Fruit fly (Drosophila melanogaster): ENCODE measurements around the gene CG3625.

The CG3625 gene

DNA sequence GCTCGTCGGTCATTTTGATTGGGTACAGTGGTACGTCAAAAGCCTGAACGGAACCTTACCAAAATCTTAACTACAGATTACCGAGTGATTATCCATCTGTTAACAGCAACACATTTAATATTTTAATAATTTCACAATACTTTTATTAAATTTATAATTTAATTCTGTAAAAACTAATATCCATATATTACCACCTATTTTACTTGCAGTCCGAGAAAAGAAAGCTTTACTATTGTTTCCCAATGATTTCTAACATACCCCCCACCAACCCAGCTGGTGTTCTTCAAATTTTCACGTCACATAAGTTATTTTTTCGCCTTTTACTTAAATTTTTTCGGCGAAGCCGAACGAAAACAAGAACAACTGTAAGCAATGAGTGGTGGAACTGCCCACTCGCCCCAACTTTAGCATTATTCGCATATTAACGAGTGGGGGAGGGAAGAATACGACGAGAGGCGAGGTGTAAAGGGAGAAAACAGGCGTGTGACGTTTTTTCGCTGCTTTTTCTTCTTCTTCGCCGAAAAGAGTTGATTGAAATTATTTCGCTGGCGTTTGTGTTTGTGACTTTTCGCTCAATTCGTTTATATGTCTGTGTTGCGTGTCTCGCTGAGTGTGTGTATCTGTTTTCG is 43.6 kb downstream of the CG3625 start:
- no peak for TF ChIP-seq Hr78 (GFP tag; optimal IDR thresholded peaks at IDR 0.05)
- TF ChIP-seq CG9705 (GFP tag; optimal IDR thresholded peaks at IDR 0.05) = peak; percentile 29
- no peak for TF ChIP-seq GATAd (GFP tag; optimal IDR thresholded peaks at IDR 0.05)
- peak; percentile 76 for TF ChIP-seq psq (GFP tag; optimal IDR thresholded peaks at IDR 0.05)
- TF ChIP-seq CrebA (GFP tag; optimal IDR thresholded peaks at IDR 0.05; ENCODE audit: borderline replicate concordance) = no peak
- no peak for TF ChIP-seq jim (GFP tag; optimal IDR thresholded peaks at IDR 0.05)
- TF ChIP-seq Dif (GFP tag; optimal IDR thresholded peaks at IDR 0.05; ENCODE audit: partially characterized antibody) = peak; percentile 48
- TF ChIP-seq rgr (GFP tag; optimal IDR thresholded peaks at IDR 0.05) = peak; percentile 70
- no peak for TF ChIP-seq Mio (GFP tag; optimal IDR thresholded peaks at IDR 0.05)
- no peak for TF ChIP-seq Myc (optimal IDR thresholded peaks at IDR 0.05)
- peak; percentile 83 for TF ChIP-seq OdsH (GFP tag; optimal IDR thresholded peaks at IDR 0.05)
- no peak for TF ChIP-seq Vsx2 (GFP tag; optimal IDR thresholded peaks at IDR 0.05; ENCODE audit: partially characterized antibody)
- TF ChIP-seq brk (GFP tag; optimal IDR thresholded peaks at IDR 0.05) = no peak
- peak in 1 of 2 experiments; percentile 86 for TF ChIP-seq foxo (GFP tag; optimal IDR thresholded peaks at IDR 0.05)
- peak; percentile 87 for TF ChIP-seq HLH106 (tag; optimal IDR thresholded peaks at IDR 0.05)
- TF ChIP-seq sage (GFP tag; optimal IDR thresholded peaks at IDR 0.05) = peak; percentile 29
- no peak for TF ChIP-seq dsf (GFP tag; optimal IDR thresholded peaks at IDR 0.05; ENCODE audit: borderline replicate concordance)
- no peak for TF ChIP-seq woc (GFP tag; optimal IDR thresholded peaks at IDR 0.05)
- TF ChIP-seq br (GFP tag; optimal IDR thresholded peaks at IDR 0.05) = peak; percentile 52
- TF ChIP-seq dmrt93B (GFP tag; optimal IDR thresholded peaks at IDR 0.05) = peak; percentile 76
- TF ChIP-seq Rel (GFP tag; optimal IDR thresholded peaks at IDR 0.05) = no peak
- TF ChIP-seq Rel (tag; optimal IDR thresholded peaks at IDR 0.05) = peak; percentile 27
- peak; percentile 56 for TF ChIP-seq ey (GFP tag; optimal IDR thresholded peaks at IDR 0.05)
- TF ChIP-seq Sp1 (GFP tag; optimal IDR thresholded peaks at IDR 0.05) = peak; percentile 82
- no peak for TF ChIP-seq pan (optimal IDR thresholded peaks at IDR 0.05)
- no peak for TF ChIP-seq tai (GFP tag; optimal IDR thresholded peaks at IDR 0.05)
- peak in 1 of 2 experiments; percentile 33 for TF ChIP-seq dl (GFP tag; optimal IDR thresholded peaks at IDR 0.05; ENCODE audit: insufficient read depth in 1 of 2, partially characterized antibody in 2 of 2)
- peak; percentile 68 for TF ChIP-seq fru (GFP tag; optimal IDR thresholded peaks at IDR 0.05)
- TF ChIP-seq Hr83 (GFP tag; optimal IDR thresholded peaks at IDR 0.05; ENCODE audit: poor library complexity, severe bottlenecking) = peak; percentile 40

dm6 chr2L:247432-247831 is 44.2 kb downstream of the CG3625 start:
- TF ChIP-seq dl (GFP tag; optimal IDR thresholded peaks at IDR 0.05; ENCODE audit: insufficient read depth in 1 of 2, partially characterized antibody in 2 of 2) (peak in 1 of 2 experiments; percentile 54), Dif (GFP tag; optimal IDR thresholded peaks at IDR 0.05; ENCODE audit: partially characterized antibody) (peak; percentile 61), jim (GFP tag; optimal IDR thresholded peaks at IDR 0.05) (peak; percentile 53), Jra (GFP tag; optimal IDR thresholded peaks at IDR 0.05) (no peak)

DNA sequence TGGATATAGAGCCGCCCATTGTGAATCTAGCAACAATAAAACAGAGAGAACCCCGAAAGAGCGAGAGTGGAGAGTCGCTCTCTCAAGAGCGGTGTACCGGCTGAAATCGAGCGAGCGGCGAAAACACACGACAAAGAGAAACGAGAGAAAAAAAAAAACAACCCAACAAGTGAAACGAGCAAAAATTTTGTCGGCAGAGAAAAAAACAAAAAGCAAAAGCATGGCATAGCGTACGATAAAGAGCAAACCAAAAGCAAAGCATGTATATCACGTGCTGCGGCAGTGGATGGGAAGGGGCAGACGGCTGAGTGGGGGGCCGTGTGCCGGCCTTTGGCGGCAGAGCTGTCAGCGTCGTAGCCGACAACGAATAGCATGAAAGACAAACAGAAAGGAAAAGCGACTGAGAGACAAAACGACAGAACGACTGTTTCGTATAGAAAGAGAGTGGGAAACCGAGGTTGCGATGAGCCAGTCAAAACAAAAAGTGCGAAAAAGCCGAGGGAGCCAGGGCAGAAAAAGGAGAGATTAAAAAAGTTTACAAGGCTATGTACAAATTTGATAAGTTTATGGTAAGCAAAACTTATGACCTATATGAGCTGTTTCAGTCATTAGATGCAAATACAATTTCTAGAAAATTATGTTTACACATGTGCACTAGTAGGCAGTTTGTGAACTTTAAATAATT is 44.8 kb downstream of the CG3625 start:
- TF ChIP-seq HLH106 (tag; optimal IDR thresholded peaks at IDR 0.05) (no peak), Sp1 (GFP tag; optimal IDR thresholded peaks at IDR 0.05) (peak; percentile 60), CrebA (GFP tag; optimal IDR thresholded peaks at IDR 0.05; ENCODE audit: borderline replicate concordance) (no peak), sage (GFP tag; optimal IDR thresholded peaks at IDR 0.05) (peak; percentile 29), Myc (optimal IDR thresholded peaks at IDR 0.05) (no peak), Vsx2 (GFP tag; optimal IDR thresholded peaks at IDR 0.05; ENCODE audit: partially characterized antibody) (no peak), jim (GFP tag; optimal IDR thresholded peaks at IDR 0.05) (peak; percentile 61), dl (GFP tag; optimal IDR thresholded peaks at IDR 0.05; ENCODE audit: insufficient read depth in 1 of 2, partially characterized antibody in 2 of 2) (peak; percentile 68 to 92), Hr83 (GFP tag; optimal IDR thresholded peaks at IDR 0.05; ENCODE audit: poor library complexity, severe bottlenecking) (peak; percentile 7), psq (GFP tag; optimal IDR thresholded peaks at IDR 0.05) (peak; percentile 99), h (GFP tag; optimal IDR thresholded peaks at IDR 0.05) (peak; percentile 21), ey (GFP tag; optimal IDR thresholded peaks at IDR 0.05) (no peak), br (GFP tag; optimal IDR thresholded peaks at IDR 0.05) (no peak), Dif (GFP tag; optimal IDR thresholded peaks at IDR 0.05; ENCODE audit: partially characterized antibody) (peak; percentile 95), foxo (GFP tag; optimal IDR thresholded peaks at IDR 0.05) (peak in 1 of 2 experiments; percentile 51), usp (GFP tag; optimal IDR thresholded peaks at IDR 0.05) (no peak), CG32264 (GFP tag; optimal IDR thresholded peaks at IDR 0.05) (peak; percentile 26), fru (GFP tag; optimal IDR thresholded peaks at IDR 0.05) (no peak), Hnf4 (GFP tag; optimal IDR thresholded peaks at IDR 0.05) (no peak)

All from whole organism, wandering third instar larva.